Worm (Caenorhabditis elegans): ENCODE data around the gene abf-4.

The abf-4 gene

ce11 chrV:20594746-20595145 lies 36.6 kb upstream of the abf-4 start, which contains the start of gene F26F2.10:
TSS of gene F26F2.10 (minus strand) at chrV:20594846.
- no peak for TF ChIP-seq ces-1 (GFP tag; optimal IDR thresholded peaks at IDR 0.05)
- no peak for TF ChIP-seq unc-86 (tag; optimal IDR thresholded peaks at IDR 0.05)
- no peak for TF ChIP-seq hlh-17 (GFP tag; optimal IDR thresholded peaks at IDR 0.05; ENCODE audit: borderline replicate concordance)

- peak; percentile 90 for TF ChIP-seq nhr-90 (tag; optimal IDR thresholded peaks at IDR 0.05; ENCODE audit: poor library complexity)
- TF ChIP-seq tbx-2 (tag; optimal IDR thresholded peaks at IDR 0.05): peak; percentile 89
- no peak for TF ChIP-seq unc-30 (tag; optimal IDR thresholded peaks at IDR 0.05)
- peak; percentile 81 for TF ChIP-seq elt-2 (tag; optimal IDR thresholded peaks at IDR 0.05)
- peak; percentile 64 to 73 for TF ChIP-seq efl-1 (optimal IDR thresholded peaks at IDR 0.05)
- peak; percentile 75 to 96 for TF ChIP-seq efl-1 (GFP tag; optimal IDR thresholded peaks at IDR 0.05 in 1 of 2)
- peak; percentile 28 for TF ChIP-seq fos-1 (tag; optimal IDR thresholded peaks at IDR 0.05)
- peak; percentile 90 for TF ChIP-seq swsn-7 (tag; optimal IDR thresholded peaks at IDR 0.05)
- TF ChIP-seq hlh-4 (tag; optimal IDR thresholded peaks at IDR 0.05): peak; percentile 3
- peak in 2 of 6 experiments; percentile 33 to 66 for TF ChIP-seq elt-3 (tag; optimal IDR thresholded peaks at IDR 0.05)
- no peak for TF ChIP-seq rnt-1 (tag; optimal IDR thresholded peaks at IDR 0.05)
- TF ChIP-seq grh-1 (GFP tag; IDR thresholded peaks at IDR 0.05): peak; percentile 66; the same call in 1 of the 2 replicates
- no peak for TF ChIP-seq unc-62 (GFP tag; optimal IDR thresholded peaks at IDR 0.05)
- peak; percentile 70 for TF ChIP-seq ceh-88 (GFP tag; IDR thresholded peaks at IDR 0.05)
- TF ChIP-seq mep-1 (tag; optimal IDR thresholded peaks at IDR 0.05): peak; percentile 94
- peak; percentile 61 to 80 (median 70) for TF ChIP-seq ceh-82 (tag; optimal IDR thresholded peaks at IDR 0.05)
- TF ChIP-seq nhr-84 (tag; optimal IDR thresholded peaks at IDR 0.05): no peak
- peak; percentile 29 for TF ChIP-seq aha-1 (tag; optimal IDR thresholded peaks at IDR 0.05)
- peak; percentile 87 for TF ChIP-seq nhr-85 (tag)
- no peak for TF ChIP-seq lin-15B (tag; optimal IDR thresholded peaks at IDR 0.05)
- no peak for TF ChIP-seq alr-1 (tag; optimal IDR thresholded peaks at IDR 0.05; ENCODE audit: borderline replicate concordance)
- peak; percentile 57 for TF ChIP-seq skn-1 (tag; optimal IDR thresholded peaks at IDR 0.05)
- peak; percentile 64 for TF ChIP-seq C04F5.9 (tag; optimal IDR thresholded peaks at IDR 0.05)
- TF ChIP-seq efl-3 (GFP tag; optimal IDR thresholded peaks at IDR 0.05): peak; percentile 46
- TF ChIP-seq dsc-1 (tag; optimal IDR thresholded peaks at IDR 0.05): peak; percentile 93
- TF ChIP-seq hlh-17 (GFP tag; optimal IDR thresholded peaks at IDR 0.05; ENCODE audit: borderline replicate concordance): no peak
- peak; percentile 90 for TF ChIP-seq snu-23 (GFP tag; optimal IDR thresholded peaks at IDR 0.05)
- TF ChIP-seq nhr-237 (tag; optimal IDR thresholded peaks at IDR 0.05): no peak
- TF ChIP-seq ztf-4 (tag; optimal IDR thresholded peaks at IDR 0.05): no peak
- peak; percentile 80 for TF ChIP-seq lin-39 (tag; optimal IDR thresholded peaks at IDR 0.05)
- no peak for TF ChIP-seq ces-1 (GFP tag; optimal IDR thresholded peaks at IDR 0.05)
- no peak for TF ChIP-seq vab-15 (tag; optimal IDR thresholded peaks at IDR 0.05)
- no peak for TF ChIP-seq nhr-12 (tag; optimal IDR thresholded peaks at IDR 0.05)
- peak; percentile 69 for TF ChIP-seq fkh-4 (tag; optimal IDR thresholded peaks at IDR 0.05; ENCODE audit: borderline replicate concordance)
- TF ChIP-seq egl-27 (tag; optimal IDR thresholded peaks at IDR 0.05): no peak
- no peak for TF ChIP-seq nhr-77 (tag; optimal IDR thresholded peaks at IDR 0.05)
- TF ChIP-seq mef-2 (tag; optimal IDR thresholded peaks at IDR 0.05): peak; percentile 23
- TF ChIP-seq nhr-20 (tag; optimal IDR thresholded peaks at IDR 0.05): peak; percentile 88
- TF ChIP-seq C16A3.4 (tag; optimal IDR thresholded peaks at IDR 0.05): peak; percentile 82
- TF ChIP-seq tlp-1 (tag; optimal IDR thresholded peaks at IDR 0.05): no peak
- peak; percentile 93 for TF ChIP-seq nhr-47 (tag; optimal IDR thresholded peaks at IDR 0.05)
- peak; percentile 86 for TF ChIP-seq unc-130 (tag; optimal IDR thresholded peaks at IDR 0.05)
- no peak for TF ChIP-seq ama-1 (optimal IDR thresholded peaks at IDR 0.05)
- peak; percentile 89 for TF ChIP-seq xbp-1 (tag; optimal IDR thresholded peaks at IDR 0.05)
- no peak for TF ChIP-seq sptf-1 (tag; optimal IDR thresholded peaks at IDR 0.05)
- peak; percentile 11 for TF ChIP-seq blmp-1 (tag; optimal IDR thresholded peaks at IDR 0.05)
- no peak for TF ChIP-seq nhr-28 (tag; optimal IDR thresholded peaks at IDR 0.05)
- TF ChIP-seq nhr-19 (GFP tag; conservative IDR thresholded peaks at IDR 0.05): peak; percentile 83
- peak; percentile 88 for TF ChIP-seq irx-1 (tag; optimal IDR thresholded peaks at IDR 0.05)
- TF ChIP-seq ceh-90 (tag; optimal IDR thresholded peaks at IDR 0.05): no peak
- peak; percentile 69 for TF ChIP-seq nhr-11 (tag; optimal IDR thresholded peaks at IDR 0.05)
Measured at ce11 chrV:20580511-20581040, 22.4 kb upstream of the abf-4 start, which contains the start of gene F26F2.7. TSS of gene F26F2.7 (plus strand) at chrV:20580990.
